Worm (Caenorhabditis elegans) whole organism, young adult: ENCODE measurements around the gene F23A7.5.

Source experiments
- B0035.1 ChIP-seq: sonication (generic microtip); optimal IDR thresholded peaks from 2 replicates; lab custom pipeline; 2016; ENCODE audit warnings: missing genetic modification characterization, mild to moderate bottlenecking, missing compliant biosample characterization, missing genotype, missing genetic modification reagents
- B0261.1 ChIP-seq: sonication (generic microtip); optimal IDR thresholded peaks from 2 replicates; lab custom pipeline; 2016; ENCODE audit warnings: mild to moderate bottlenecking, missing genetic modification characterization, moderate library complexity, missing compliant biosample characterization
- B0336.3 ChIP-seq: fragments of 200-800 bp; sonication (Bioruptor generic); IDR thresholded peaks from 2 replicates; pipeline ENCODE4 v1.3.6; 2022; ENCODE audit warnings: missing genetic modification characterization, missing compliant biosample characterization
- F10E7.11 ChIP-seq: sonication (generic microtip); optimal IDR thresholded peaks from 2 replicates; lab custom pipeline; 2017; ENCODE audit warnings: mild to moderate bottlenecking, missing genetic modification characterization, moderate library complexity, missing compliant biosample characterization
- F33H1.4 ChIP-seq: fragments of 200-800 bp; sonication (Bioruptor generic); IDR thresholded peaks from 2 replicates; pipeline ENCODE4 v1.3.6; 2022; ENCODE audit warnings: missing genetic modification reagents, missing genetic modification characterization, missing compliant biosample characterization
- F37B4.10 ChIP-seq: fragments of 200-800 bp; sonication (Bioruptor generic); IDR thresholded peaks from 2 replicates; pipeline ENCODE4 v1.3.6; 2022; ENCODE audit warnings: missing genetic modification characterization, missing compliant biosample characterization
- F39B2.1 ChIP-seq: fragments of 200-800 bp; sonication (Bioruptor generic); IDR thresholded peaks from 2 replicates; pipeline ENCODE4 v1.3.6; 2022; ENCODE audit warnings: missing genetic modification reagents, missing genetic modification characterization, missing compliant biosample characterization
- T07F8.4 ChIP-seq: sonication (generic microtip); optimal IDR thresholded peaks from 2 replicates; lab custom pipeline; 2016; ENCODE audit warnings: mild to moderate bottlenecking, missing genetic modification characterization, moderate library complexity, missing compliant biosample characterization
- Y56A3A.18 ChIP-seq: fragments of 200-800 bp; sonication (Bioruptor generic); IDR thresholded peaks from 2 replicates; pipeline ENCODE4 v1.3.6; 2022; ENCODE audit warnings: missing genetic modification reagents, missing genetic modification characterization, missing compliant biosample characterization
- Y67H2A.10 ChIP-seq: fragments of 200-800 bp; sonication (Bioruptor generic); conservative IDR thresholded peaks from 2 replicates; pipeline ENCODE4 v1.3.6; 2022; ENCODE audit warnings: missing genetic modification reagents, missing genetic modification characterization, missing compliant biosample characterization
- Y79H2A.3 ChIP-seq: fragments of 200-800 bp; sonication (Bioruptor generic); conservative IDR thresholded peaks from 2 replicates; pipeline ENCODE4 v1.3.6; 2022; ENCODE audit warnings: missing genetic modification reagents, missing genetic modification characterization, missing compliant biosample characterization
- ZK185.1 ChIP-seq: sonication (generic microtip); optimal IDR thresholded peaks from 2 replicates; lab custom pipeline; 2016; ENCODE audit warnings: mild to moderate bottlenecking, missing genetic modification characterization, missing compliant biosample characterization; ENCODE audit not compliant: poor library complexity, severe bottlenecking
- akir-1 ChIP-seq: fragments of 200-800 bp; sonication (Bioruptor generic); optimal IDR thresholded peaks from 2 replicates; lab custom pipeline; 2018; ENCODE audit warnings: mild to moderate bottlenecking, missing genetic modification characterization, moderate library complexity, missing compliant biosample characterization
- aptf-2 ChIP-seq: fragments of 200-800 bp; sonication (Bioruptor generic); conservative IDR thresholded peaks from 2 replicates; pipeline ENCODE4 v1.3.6; 2022; ENCODE audit warnings: missing genetic modification reagents, missing genetic modification characterization, missing compliant biosample characterization
- atf-7 ChIP-seq: sonication (generic microtip); optimal IDR thresholded peaks from 2 replicates; lab custom pipeline; 2017; ENCODE audit warnings: mild to moderate bottlenecking, missing genetic modification characterization, missing compliant biosample characterization
- athp-1 ChIP-seq: sonication (generic microtip); optimal IDR thresholded peaks from 2 replicates; lab custom pipeline; 2017; ENCODE audit warnings: mild to moderate bottlenecking, missing genetic modification characterization, missing compliant biosample characterization
- attf-6 ChIP-seq: fragments of 200-800 bp; sonication (Bioruptor generic); IDR thresholded peaks from 2 replicates; pipeline ENCODE4 v1.3.6; 2022; ENCODE audit warnings: missing genetic modification reagents, missing genetic modification characterization, missing compliant biosample characterization
- bed-1 ChIP-seq: fragments of 200-800 bp; sonication (Bioruptor generic); IDR thresholded peaks from 2 replicates; pipeline ENCODE4 v1.3.6; 2022; ENCODE audit warnings: missing genetic modification reagents, missing genetic modification characterization, missing compliant biosample characterization
- cebp-1 ChIP-seq, 2 experiments: fragments of 200-800 bp in 1 of 2; sonication (Bioruptor generic) in 1 of 2; sonication (generic microtip) in 1 of 2; IDR thresholded peaks in 1 of 2; optimal IDR thresholded peaks in 1 of 2; 2 replicates each; pipeline versions ENCODE4 v1.3.6 to Lab custom; 2017 to 2022; ENCODE audit warnings: missing compliant biosample characterization in 2 of 2, missing genetic modification characterization in 2 of 2, mild to moderate bottlenecking in 1 of 2, missing genetic modification reagents in 1 of 2, moderate library complexity in 1 of 2
- cebp-2 ChIP-seq: fragments of 200-800 bp; sonication (Bioruptor generic); IDR thresholded peaks from 2 replicates; pipeline ENCODE4 v1.3.6; 2022; ENCODE audit warnings: missing genetic modification characterization, missing compliant biosample characterization
- ceh-27 ChIP-seq: fragments of 200-800 bp; sonication (Bioruptor generic); optimal IDR thresholded peaks from 2 replicates; lab custom pipeline; 2018; ENCODE audit warnings: mild to moderate bottlenecking, missing genetic modification characterization, moderate library complexity, missing compliant biosample characterization
- ceh-40 ChIP-seq: fragments of 200-800 bp; sonication (Bioruptor generic); IDR thresholded peaks from 2 replicates; pipeline ENCODE4 v1.3.6; 2022; ENCODE audit warnings: missing genetic modification characterization, missing compliant biosample characterization
- ceh-58 ChIP-seq: fragments of 200-800 bp; sonication (Bioruptor generic); IDR thresholded peaks from 2 replicates; pipeline ENCODE4 v1.3.6; 2022; ENCODE audit warnings: missing genetic modification characterization, missing compliant biosample characterization
- ceh-79 ChIP-seq: sonication (generic microtip); optimal IDR thresholded peaks from 2 replicates; lab custom pipeline; 2017; ENCODE audit warnings: mild to moderate bottlenecking, missing genetic modification characterization, missing compliant biosample characterization
- dpl-1 ChIP-seq: fragments of 150-350 bp; optimal IDR thresholded peaks from 2 replicates; lab custom pipeline; 2014; ENCODE audit warnings: missing biosample characterization, missing genetic modification reagents, missing genetic modification characterization
- efl-1 ChIP-seq: fragments of 150-350 bp; optimal IDR thresholded peaks from 2 replicates; lab custom pipeline; 2014; ENCODE audit warnings: missing biosample characterization, missing genetic modification reagents, missing genetic modification characterization
- fkh-3 ChIP-seq: sonication (generic microtip); optimal IDR thresholded peaks from 2 replicates; lab custom pipeline; 2016; ENCODE audit warnings: mild to moderate bottlenecking, missing genetic modification characterization, missing compliant biosample characterization
- gei-17 ChIP-seq: fragments of 200-800 bp; sonication (Bioruptor generic); optimal IDR thresholded peaks from 2 replicates; lab custom pipeline; 2018; ENCODE audit warnings: mild to moderate bottlenecking, missing genetic modification characterization, missing compliant biosample characterization
- hlh-26 ChIP-seq: fragments of 200-800 bp; sonication (Bioruptor generic); conservative IDR thresholded peaks from 2 replicates; pipeline ENCODE4 v1.3.6; 2022; ENCODE audit warnings: missing genetic modification reagents, missing genetic modification characterization, missing compliant biosample characterization
- lag-1 ChIP-seq: fragments of 200-800 bp; sonication (Bioruptor generic); IDR thresholded peaks from 2 replicates; pipeline ENCODE4 v1.3.6; 2022; ENCODE audit warnings: missing genetic modification reagents, missing genetic modification characterization, missing compliant biosample characterization
- let-526 ChIP-seq: fragments of 200-800 bp; sonication (Bioruptor generic); IDR thresholded peaks from 2 replicates; pipeline ENCODE4 v1.3.6; 2022; ENCODE audit warnings: missing genetic modification reagents, missing genetic modification characterization, missing compliant biosample characterization
- lin-26 ChIP-seq: fragments of 200-800 bp; sonication (Bioruptor generic); IDR thresholded peaks from 2 replicates; pipeline ENCODE4 v1.3.6; 2022; ENCODE audit warnings: missing genetic modification reagents, missing genetic modification characterization, missing compliant biosample characterization
- lin-35 ChIP-seq, 3 experiments: fragments of 150-350 bp in 2 of 3; sonication (generic microtip) in 1 of 3; optimal IDR thresholded peaks; 2 replicates each; lab custom pipeline; 2014 to 2018; ENCODE audit warnings: missing biosample characterization in 3 of 3, missing genetic modification characterization in 3 of 3, missing genetic modification reagents in 3 of 3
- madf-10 ChIP-seq: sonication (generic microtip); optimal IDR thresholded peaks from 2 replicates; lab custom pipeline; 2016; ENCODE audit warnings: mild to moderate bottlenecking, missing genetic modification characterization, missing compliant biosample characterization
- madf-6 ChIP-seq: fragments of 200-800 bp; sonication (Bioruptor generic); IDR thresholded peaks from 2 replicates; pipeline ENCODE4 v1.3.6; 2022; ENCODE audit warnings: missing genetic modification reagents, missing genetic modification characterization, missing compliant biosample characterization
- mel-28 ChIP-seq: sonication (generic microtip); optimal IDR thresholded peaks from 2 replicates; lab custom pipeline; 2016; ENCODE audit warnings: borderline replicate concordance, mild to moderate bottlenecking, missing genetic modification characterization, missing compliant biosample characterization
- nhr-179 ChIP-seq: sonication (generic microtip); optimal IDR thresholded peaks from 2 replicates; lab custom pipeline; 2016; ENCODE audit warnings: mild to moderate bottlenecking, missing genetic modification characterization, missing compliant biosample characterization
- nhr-27 ChIP-seq: fragments of 200-800 bp; sonication (Bioruptor generic); optimal IDR thresholded peaks from 2 replicates; lab custom pipeline; 2018; ENCODE audit warnings: mild to moderate bottlenecking, missing genetic modification characterization, moderate library complexity, missing compliant biosample characterization
- nhr-80 ChIP-seq: sonication (generic microtip); optimal IDR thresholded peaks from 2 replicates; lab custom pipeline; 2016; ENCODE audit warnings: missing genetic modification characterization, missing compliant biosample characterization
- pbrm-1 ChIP-seq: fragments of 200-800 bp; sonication (Bioruptor generic); IDR thresholded peaks from 2 replicates; pipeline ENCODE4 v1.3.6; 2022; ENCODE audit warnings: missing genetic modification reagents, missing genetic modification characterization, missing compliant biosample characterization
- rcor-1 ChIP-seq: fragments of 200-800 bp; sonication (Bioruptor generic); IDR thresholded peaks from 2 replicates; pipeline ENCODE4 v1.3.6; 2022; ENCODE audit warnings: missing genetic modification reagents, missing genetic modification characterization, missing compliant biosample characterization
- repo-1 ChIP-seq: sonication (generic microtip); optimal IDR thresholded peaks from 2 replicates; lab custom pipeline; 2017; ENCODE audit warnings: mild to moderate bottlenecking, missing genetic modification characterization, missing compliant biosample characterization
- snpc-1.3 ChIP-seq: sonication (generic microtip); optimal IDR thresholded peaks from 2 replicates; lab custom pipeline; 2017; ENCODE audit warnings: missing genetic modification characterization, mild to moderate bottlenecking, missing compliant biosample characterization, antibody characterized with exemption, moderate library complexity, missing genotype, missing genetic modification reagents; ENCODE audit not compliant: insufficient read depth
- somi-1 ChIP-seq: fragments of 200-800 bp; sonication (Bioruptor generic); optimal IDR thresholded peaks from 2 replicates; lab custom pipeline; 2018; ENCODE audit warnings: mild to moderate bottlenecking, missing genetic modification characterization, missing compliant biosample characterization
- tbp1 ChIP-seq: fragments of 200-800 bp; sonication (Bioruptor generic); optimal IDR thresholded peaks from 2 replicates; lab custom pipeline; 2018; ENCODE audit warnings: mild to moderate bottlenecking, missing genetic modification characterization, missing compliant biosample characterization
- unc-130 ChIP-seq: sonication (generic microtip); optimal IDR thresholded peaks from 2 replicates; lab custom pipeline; 2016; ENCODE audit warnings: missing genetic modification reagents, missing genetic modification characterization, missing compliant biosample characterization
- unc-62 ChIP-seq: fragments of 150-350 bp; optimal IDR thresholded peaks from 2 replicates; lab custom pipeline; 2014; ENCODE audit warnings: missing biosample characterization, missing genetic modification reagents, missing genetic modification characterization
- ztf-28 ChIP-seq: fragments of 200-800 bp; sonication (Bioruptor generic); IDR thresholded peaks from 2 replicates; pipeline ENCODE4 v1.3.6; 2022; ENCODE audit warnings: missing genetic modification reagents, missing genetic modification characterization, missing compliant biosample characterization
- ztf-6 ChIP-seq: fragments of 200-800 bp; sonication (Bioruptor generic); IDR thresholded peaks from 2 replicates; pipeline ENCODE4 v1.3.6; 2022; ENCODE audit warnings: missing genetic modification reagents, missing genetic modification characterization, missing compliant biosample characterization

The F23A7.5 gene

ce11 chrX:16205880-16206279, 22.8 kb upstream of the F23A7.5 start (continued):
- TF ChIP-seq nhr-179 (tag; lab: Kevin White, UChicago) = no peak
- no peak for TF ChIP-seq Y79H2A.3 (GFP tag; lab: Robert Waterston, UW)
- TF ChIP-seq ceh-27 (GFP tag; lab: Kevin White, UChicago) = peak; percentile 24
- TF ChIP-seq hlh-26 = no peak
- TF ChIP-seq unc-62 (GFP tag; lab: Kevin White, UChicago) = no peak
- TF ChIP-seq aptf-2 = no peak
- no peak for TF ChIP-seq dpl-1
- peak; percentile 24 for TF ChIP-seq B0035.1 (tag; lab: Kevin White, UChicago)
- TF ChIP-seq akir-1 (GFP tag; lab: Kevin White, UChicago) = no peak
- peak; percentile 20 for TF ChIP-seq T07F8.4
- peak; percentile 42 for TF ChIP-seq atf-7 (tag; lab: Kevin White, UChicago)
- no peak for TF ChIP-seq cebp-1 (GFP tag; IDR thresholded peaks at IDR 0.05; lab: Robert Waterston, UW)
- TF ChIP-seq cebp-1 (tag; optimal IDR thresholded peaks at IDR 0.05; lab: Kevin White, UChicago) = peak; percentile 77
- no peak for TF ChIP-seq ceh-79
- no peak for TF ChIP-seq ceh-58
- no peak for TF ChIP-seq F39B2.1 (GFP tag; lab: Robert Waterston, UW)
- TF ChIP-seq bed-1 (GFP tag; lab: Robert Waterston, UW) = no peak
- no peak for TF ChIP-seq nhr-27 (tag; lab: Kevin White, UChicago)
- peak; percentile 93 for TF ChIP-seq gei-17
- TF ChIP-seq ZK185.1 (tag; lab: Kevin White, UChicago) = peak; percentile 63
- TF ChIP-seq repo-1 (tag; lab: Kevin White, UChicago) = peak; percentile 58
- no peak for TF ChIP-seq mel-28
- no peak for TF ChIP-seq F10E7.11 (tag; lab: Kevin White, UChicago)
- TF ChIP-seq Y56A3A.18 (GFP tag; lab: Robert Waterston, UW) = no peak
- no peak for TF ChIP-seq attf-6
- TF ChIP-seq ztf-6 = no peak
- peak; percentile 67 for TF ChIP-seq B0336.3 (GFP tag; lab: Robert Waterston, UW)
- TF ChIP-seq B0261.1 (tag; lab: Kevin White, UChicago) = peak; percentile 54
- TF ChIP-seq snpc-1.3 (tag; lab: Kevin White, UChicago) = no peak
- no peak for TF ChIP-seq athp-1 (tag; lab: Kevin White, UChicago)
- TF ChIP-seq somi-1 (GFP tag; lab: Kevin White, UChicago) = no peak
- TF ChIP-seq efl-1 (GFP tag; lab: Kevin White, UChicago) = no peak
- TF ChIP-seq rcor-1 (GFP tag; lab: Robert Waterston, UW) = 0 out of 2 replicates have a peak, but pooled peaks have one; percentile 30
- peak in 1 of 3 experiments; percentile 60 for TF ChIP-seq lin-35 (GFP tag; optimal IDR thresholded peaks at IDR 0.05; lab: Kevin White, UChicago)
- TF ChIP-seq let-526 (GFP tag; lab: Robert Waterston, UW) = no peak
- no peak for TF ChIP-seq F37B4.10 (GFP tag; lab: Robert Waterston, UW)
- no peak for TF ChIP-seq ceh-40
- TF ChIP-seq cebp-2 (GFP tag; lab: Robert Waterston, UW) = no peak
- TF ChIP-seq lin-26 = no peak
- TF ChIP-seq Y67H2A.10 (GFP tag; lab: Robert Waterston, UW) = no peak
- TF ChIP-seq ztf-28 = no peak
- TF ChIP-seq nhr-80 (tag; lab: Kevin White, UChicago) = peak; percentile 80
- no peak for TF ChIP-seq madf-6 (GFP tag; lab: Robert Waterston, UW)
- no peak for TF ChIP-seq unc-130 (GFP tag; lab: Kevin White, UChicago)
- no peak for TF ChIP-seq pbrm-1 (GFP tag; lab: Robert Waterston, UW)
- TF ChIP-seq fkh-3 (tag; lab: Kevin White, UChicago) = no peak
- TF ChIP-seq F33H1.4 = no peak
- TF ChIP-seq madf-10 (tag; lab: Kevin White, UChicago) = peak; percentile 70
- TF ChIP-seq tbp1 = peak; percentile 69
- no peak for TF ChIP-seq lag-1 (GFP tag; lab: Robert Waterston, UW)
